Fruit fly (Drosophila melanogaster) Kc167 (cell line): Measurements from ENCODE around the gene CG7365.

Experiments used
- Myc ChIP-seq: fragments of >200 bp; optimal IDR thresholded peaks from 2 replicates; lab custom pipeline; 2017; ENCODE audit warnings: missing external identifiers
- Sin3A ChIP-seq: fragments of >200 bp; optimal IDR thresholded peaks from 2 replicates; lab custom pipeline; 2018; ENCODE audit warnings: missing external identifiers
- h ChIP-seq: fragments of >200 bp; optimal IDR thresholded peaks from 3 replicates; lab custom pipeline; 2018; ENCODE audit warnings: missing external identifiers
- insv ChIP-seq: fragments of >200 bp; optimal IDR thresholded peaks from 3 replicates; lab custom pipeline; 2018; ENCODE audit warnings: missing external identifiers
- psq ChIP-seq: fragments of >200 bp; optimal IDR thresholded peaks from 2 replicates; lab custom pipeline; 2017; ENCODE audit warnings: missing external identifiers
- ttk ChIP-seq: sonication (Bioruptor generic); optimal IDR thresholded peaks from 2 replicates; lab custom pipeline; 2017; ENCODE audit warnings: missing external identifiers

CG7365 gene

dm6 chr3L:20127281-20127680 is at the start of gene CG7365:
Gene CG7365 (minus strand): TSS chr3L:20127381.
- TF ChIP-seq ttk (lab: Kevin White, UChicago) (no peak), Myc (lab: Kevin White, UChicago) (no peak), h (lab: Kevin White, UChicago) (no peak), psq (lab: Kevin White, UChicago) (no peak), Sin3A (no peak), insv (lab: Kevin White, UChicago) (no peak)

- no peak for TF ChIP-seq insv (lab: Kevin White, UChicago)
- no peak for TF ChIP-seq psq (lab: Kevin White, UChicago)
- TF ChIP-seq Myc (lab: Kevin White, UChicago): no peak
- TF ChIP-seq h (lab: Kevin White, UChicago): no peak
- TF ChIP-seq ttk (lab: Kevin White, UChicago): no peak
- no peak for TF ChIP-seq Sin3A
Observed at dm6 chr3L:20168152-20168551, 41.0 kb upstream of the CG7365 start.

- TF ChIP-seq h (lab: Kevin White, UChicago) (no peak), insv (lab: Kevin White, UChicago) (no peak), psq (lab: Kevin White, UChicago) (no peak), Sin3A (no peak), ttk (lab: Kevin White, UChicago) (no peak)
Observed at dm6 chr3L:20140589-20141207, 13.5 kb upstream of the CG7365 start, which contains the start of gene CG7328. Gene CG7328 (minus strand): TSS chr3L:20140607.

dm6 chr3L:20138327-20138726 is 11.1 kb upstream of the CG7365 start:
- TF ChIP-seq h (lab: Kevin White, UChicago) (no peak), Myc (lab: Kevin White, UChicago) (no peak), Sin3A (no peak), psq (lab: Kevin White, UChicago) (no peak), ttk (lab: Kevin White, UChicago) (no peak), insv (lab: Kevin White, UChicago) (no peak)

dm6 chr3L:20133168-20133567 is 6.0 kb upstream of the CG7365 start, which contains the start of gene CG7335:
Gene CG7335 (minus strand): TSS chr3L:20133268.
- no peak for TF ChIP-seq Myc (lab: Kevin White, UChicago)

dm6 chr3L:20131643-20132042 is 4.5 kb upstream of the CG7365 start, which contains the start of gene obst-J:
Gene obst-J (minus strand): TSS chr3L:20131743.
- TF ChIP-seq psq (lab: Kevin White, UChicago) (no peak), Myc (lab: Kevin White, UChicago) (no peak), h (lab: Kevin White, UChicago) (no peak), ttk (lab: Kevin White, UChicago) (no peak), Sin3A (no peak)

- TF ChIP-seq psq (lab: Kevin White, UChicago) (no peak), ttk (lab: Kevin White, UChicago) (no peak), Myc (lab: Kevin White, UChicago) (no peak), h (lab: Kevin White, UChicago) (no peak), Sin3A (no peak), insv (lab: Kevin White, UChicago) (no peak)
Observed at dm6 chr3L:20129032-20129431, 1.9 kb upstream of the CG7365 start, which contains the start of gene gig. Gene gig (plus strand): TSS chr3L:20129181.

- no peak for TF ChIP-seq psq (lab: Kevin White, UChicago)
- no peak for TF ChIP-seq ttk (lab: Kevin White, UChicago)
- no peak for TF ChIP-seq h (lab: Kevin White, UChicago)
- no peak for TF ChIP-seq Myc (lab: Kevin White, UChicago)
- TF ChIP-seq insv (lab: Kevin White, UChicago): no peak
- TF ChIP-seq Sin3A: no peak
Observed at dm6 chr3L:20126106-20126505, 1.1 kb downstream of the CG7365 start.

dm6 chr3L:20123038-20123437 is 4.1 kb downstream of the CG7365 start:
- TF ChIP-seq Sin3A (no peak), Myc (lab: Kevin White, UChicago) (no peak), psq (lab: Kevin White, UChicago) (no peak), insv (lab: Kevin White, UChicago) (no peak), ttk (lab: Kevin White, UChicago) (no peak), h (lab: Kevin White, UChicago) (no peak)

- TF ChIP-seq h (lab: Kevin White, UChicago): no peak
- no peak for TF ChIP-seq psq (lab: Kevin White, UChicago)
- TF ChIP-seq ttk (lab: Kevin White, UChicago): no peak
- TF ChIP-seq insv (lab: Kevin White, UChicago): no peak
- TF ChIP-seq Sin3A: no peak
- TF ChIP-seq Myc (lab: Kevin White, UChicago): no peak
Observed at dm6 chr3L:20112797-20113368, 14.3 kb downstream of the CG7365 start, which contains the start of gene CG14187. Gene CG14187 (minus strand): TSS chr3L:20112847.

dm6 chr3L:20111434-20111833 is 15.7 kb downstream of the CG7365 start, which contains the start of gene Ir76b:
Gene Ir76b (minus strand): TSS chr3L:20111534.
- no peak for TF ChIP-seq Myc (lab: Kevin White, UChicago)
- TF ChIP-seq psq (lab: Kevin White, UChicago): no peak
- no peak for TF ChIP-seq ttk (lab: Kevin White, UChicago)

- no peak for TF ChIP-seq ttk (lab: Kevin White, UChicago)
Observed at dm6 chr3L:20105794-20106193, 21.4 kb downstream of the CG7365 start, which contains the start of gene CG14185. Gene CG14185 (plus strand): TSS chr3L:20106094.
